Worm (Caenorhabditis elegans) whole organism, late embryonic: Measurements from ENCODE around the gene W08A12.2.

Experiments used
- ama-1 ChIP-seq: fragments of 150-350 bp; optimal IDR thresholded peaks from 2 replicates; lab custom pipeline; 2014
- ceh-19 ChIP-seq: fragments of 200-800 bp; sonication (Bioruptor generic); optimal IDR thresholded peaks from 2 replicates; lab custom pipeline; 2018; ENCODE audit warnings: mild to moderate bottlenecking, missing genetic modification characterization, missing compliant biosample characterization
- fkh-10 ChIP-seq: fragments of 150-350 bp; optimal IDR thresholded peaks from 2 replicates; lab custom pipeline; 2014; ENCODE audit warnings: missing biosample characterization, missing genetic modification reagents, missing genetic modification characterization
- hlh-8 ChIP-seq: sonication (generic microtip); optimal IDR thresholded peaks from 2 replicates; lab custom pipeline; 2016; ENCODE audit warnings: missing genotype, missing genetic modification characterization, missing compliant biosample characterization
- pqm-1 ChIP-seq: sonication (generic microtip); optimal IDR thresholded peaks from 2 replicates; lab custom pipeline; 2016; ENCODE audit warnings: missing genetic modification characterization, missing compliant biosample characterization
- tbx-2 ChIP-seq: sonication (generic microtip); optimal IDR thresholded peaks from 2 replicates; lab custom pipeline; 2016; ENCODE audit warnings: missing genetic modification characterization, missing compliant biosample characterization
- unc-55 ChIP-seq: sonication (generic microtip); optimal IDR thresholded peaks from 2 replicates; lab custom pipeline; 2017; ENCODE audit warnings: missing biosample characterization, missing genetic modification reagents, missing genetic modification characterization
- unc-86 ChIP-seq: sonication (generic microtip); optimal IDR thresholded peaks from 2 replicates; lab custom pipeline; 2016; ENCODE audit warnings: missing genetic modification characterization, missing compliant biosample characterization

DNA sequence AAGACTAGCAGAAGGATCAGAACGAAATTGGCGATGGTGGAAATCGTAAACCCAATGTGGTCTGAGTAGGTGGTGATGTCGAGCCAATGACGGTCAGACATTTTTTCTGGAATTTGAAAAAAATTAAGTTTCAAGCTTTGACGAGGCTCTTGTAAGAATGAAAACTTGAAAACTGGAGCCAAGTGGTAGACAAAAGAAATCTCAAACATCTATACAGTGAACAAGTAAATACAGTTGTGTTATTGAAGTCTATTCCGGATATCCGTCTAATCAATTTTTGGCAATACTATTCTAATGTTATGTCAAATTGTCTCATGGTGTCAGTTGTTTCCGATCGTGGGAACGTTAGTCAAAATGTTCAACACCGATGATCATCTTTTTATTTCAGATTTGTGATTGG lies 18.8 kb downstream of the W08A12.2 start, which contains the start of gene str-113:
- no peak for TF ChIP-seq ceh-19 (GFP tag; lab: Kevin White, UChicago)
- no peak for TF ChIP-seq unc-55 (GFP tag; lab: Kevin White, UChicago)
- TF ChIP-seq hlh-8 (tag; lab: Kevin White, UChicago) = no peak
- no peak for TF ChIP-seq fkh-10 (GFP tag; lab: Kevin White, UChicago)
- no peak for TF ChIP-seq unc-86
- TF ChIP-seq ama-1 (lab: Kevin White, UChicago) = no peak
- TF ChIP-seq pqm-1 (tag; lab: Kevin White, UChicago) = no peak
- no peak for TF ChIP-seq tbx-2
